Fruit fly (Drosophila melanogaster) whole organism, embryonic: ENCODE results near the gene Mdh1.
A peak's percentile ranks its signal among the peaks of the same experiment; 100 is the strongest.

Source experiments
- Adf1 ChIP-seq: fragments of 200-800 bp; sonication (Bioruptor generic); IDR thresholded peaks from 2 replicates; pipeline ENCODE4 v1.3.6; 2022; ENCODE audit warnings: missing biosample characterization, missing genetic modification characterization
- CG10209 ChIP-seq: fragments of 200-800 bp; sonication (Bioruptor generic); optimal IDR thresholded peaks from 3 replicates; lab custom pipeline; 2017; ENCODE audit warnings: missing biosample characterization, mild to moderate bottlenecking, missing genetic modification characterization, missing genetic modification reagents
- CG11695 ChIP-seq: fragments of 200-800 bp; sonication (Bioruptor generic); IDR thresholded peaks from 3 replicates; pipeline ENCODE4 v1.3.6; 2022; ENCODE audit warnings: missing biosample characterization, missing genetic modification characterization
- CG12942 ChIP-seq: fragments of 200-800 bp; sonication (Bioruptor generic); optimal IDR thresholded peaks from 3 replicates; lab custom pipeline; 2016; ENCODE audit warnings: missing biosample characterization, missing genetic modification characterization
- CG14710 ChIP-seq: fragments of 200-800 bp; sonication (Bioruptor generic); optimal IDR thresholded peaks from 3 replicates; lab custom pipeline; 2019; ENCODE audit warnings: missing biosample characterization, mild to moderate bottlenecking, missing genetic modification characterization, moderate library complexity
- CG15514 ChIP-seq: fragments of 200-800 bp; sonication (Bioruptor generic); optimal IDR thresholded peaks from 3 replicates; lab custom pipeline; 2017; ENCODE audit warnings: missing biosample characterization, missing genetic modification characterization, mild to moderate bottlenecking, moderate library complexity, missing genetic modification reagents
- CG1647 ChIP-seq: fragments of 200-800 bp; sonication (Bioruptor generic); optimal IDR thresholded peaks from 3 replicates; lab custom pipeline; 2016; ENCODE audit warnings: missing biosample characterization, missing genetic modification characterization
- CG17328 ChIP-seq: fragments of 200-800 bp; sonication (Bioruptor generic); IDR thresholded peaks from 2 replicates; pipeline ENCODE4 v1.3.6; 2022; ENCODE audit warnings: missing biosample characterization, missing genetic modification characterization
- CG18476 ChIP-seq: fragments of 200-800 bp; sonication (Bioruptor generic); optimal IDR thresholded peaks from 2 replicates; lab custom pipeline; 2016; ENCODE audit warnings: missing biosample characterization, mild to moderate bottlenecking, missing genetic modification characterization
- CG30403 ChIP-seq: fragments of 200-800 bp; sonication (Bioruptor generic); optimal IDR thresholded peaks from 3 replicates; lab custom pipeline; 2016; ENCODE audit warnings: missing biosample characterization, missing genetic modification characterization
- CG32772 ChIP-seq: fragments of 200-800 bp; sonication (Bioruptor generic); IDR thresholded peaks from 2 replicates; pipeline ENCODE4 v1.3.6; 2022; ENCODE audit warnings: missing biosample characterization, missing genetic modification characterization
- CG34422 ChIP-seq: fragments of 200-800 bp; sonication (Bioruptor generic); IDR thresholded peaks from 3 replicates; pipeline ENCODE4 v1.3.6; 2022; ENCODE audit warnings: missing biosample characterization, missing genetic modification characterization
- CG3726 ChIP-seq: fragments of 200-800 bp; sonication (Bioruptor generic); IDR thresholded peaks from 3 replicates; pipeline ENCODE4, ENCODE4 v1.3.6; 2022; ENCODE audit warnings: missing biosample characterization, missing genetic modification characterization
- CG4854 ChIP-seq: fragments of 200-800 bp; sonication (Bioruptor generic); optimal IDR thresholded peaks from 2 replicates; lab custom pipeline; 2016; ENCODE audit warnings: missing biosample characterization, missing genetic modification characterization, inconsistent platforms
- CG6254 ChIP-seq: fragments of 200-800 bp; sonication (Bioruptor generic); optimal IDR thresholded peaks from 3 replicates; lab custom pipeline; 2017; ENCODE audit warnings: mild to moderate bottlenecking, missing biosample characterization, missing genetic modification reagents, missing genetic modification characterization
- CG6654 ChIP-seq: fragments of 200-800 bp; sonication (Bioruptor generic); optimal IDR thresholded peaks from 2 replicates; lab custom pipeline; 2017; ENCODE audit warnings: missing biosample characterization, mild to moderate bottlenecking, missing genetic modification characterization
- CG6813 ChIP-seq: fragments of 200-800 bp; sonication (Bioruptor generic); optimal IDR thresholded peaks from 2 replicates; lab custom pipeline; 2017; ENCODE audit warnings: missing biosample characterization, missing genetic modification characterization, mild to moderate bottlenecking, moderate library complexity, missing genetic modification reagents
- CG7357 ChIP-seq: fragments of 200-800 bp; sonication (Bioruptor generic); IDR thresholded peaks from 3 replicates; pipeline ENCODE4 v1.3.6; 2022; ENCODE audit warnings: missing biosample characterization, missing genetic modification characterization
- CG7786 ChIP-seq: fragments of 200-800 bp; sonication (Bioruptor generic); optimal IDR thresholded peaks from 2 replicates; lab custom pipeline; 2016; ENCODE audit warnings: missing biosample characterization, missing genetic modification characterization
- CG8944 ChIP-seq: fragments of 200-800 bp; sonication (Bioruptor generic); optimal IDR thresholded peaks from 3 replicates; lab custom pipeline; 2016; ENCODE audit warnings: missing biosample characterization, missing genetic modification characterization
- CG9876 ChIP-seq: fragments of 200-800 bp; sonication (Bioruptor generic); optimal IDR thresholded peaks from 2 replicates; lab custom pipeline; 2016; ENCODE audit warnings: missing biosample characterization, missing genetic modification characterization
- D ChIP-seq, 2 experiments: fragments of 200-800 bp in 1 of 2; fragments of >200 bp in 1 of 2; sonication (Bioruptor generic) in 1 of 2; optimal IDR thresholded peaks; 2 replicates in 1 of 2; 3 replicates in 1 of 2; lab custom pipeline; 2017; ENCODE audit warnings: mild to moderate bottlenecking in 1 of 2, missing biosample characterization in 1 of 2, missing genetic modification characterization in 1 of 2, missing genetic modification reagents in 1 of 2
- D19B ChIP-seq: fragments of 200-800 bp; sonication (Bioruptor generic); optimal IDR thresholded peaks from 2 replicates; lab custom pipeline; 2017; ENCODE audit warnings: missing biosample characterization, mild to moderate bottlenecking, missing genetic modification characterization
- Dbx ChIP-seq: fragments of 200-800 bp; sonication (Bioruptor generic); IDR thresholded peaks from 3 replicates; pipeline ENCODE4 v1.3.6; 2022; ENCODE audit warnings: missing biosample characterization, missing genetic modification characterization
- Deaf1 ChIP-seq: fragments of 200-800 bp; optimal IDR thresholded peaks from 3 replicates; lab custom pipeline; 2019; ENCODE audit warnings: missing biosample characterization, mild to moderate bottlenecking, missing genetic modification characterization, moderate library complexity
- Hr39 ChIP-seq: fragments of >200 bp; optimal IDR thresholded peaks from 2 replicates; lab custom pipeline; 2017
- NC2β ChIP-seq: fragments of 200-800 bp; sonication (Bioruptor generic); optimal IDR thresholded peaks from 2 replicates; lab custom pipeline; 2016; ENCODE audit warnings: missing biosample characterization, missing genetic modification characterization
- NfI ChIP-seq: fragments of 200-800 bp; sonication (Bioruptor generic); optimal IDR thresholded peaks from 3 replicates; lab custom pipeline; 2018; ENCODE audit warnings: missing biosample characterization, mild to moderate bottlenecking, missing genetic modification characterization, moderate library complexity
- Ravus ChIP-seq: fragments of 200-800 bp; sonication (Bioruptor generic); IDR thresholded peaks from 2 replicates; pipeline ENCODE4 v1.3.6; 2022; ENCODE audit warnings: missing biosample characterization, missing genetic modification characterization
- Side ChIP-seq: fragments of 200-800 bp; sonication (Bioruptor generic); optimal IDR thresholded peaks from 2 replicates; lab custom pipeline; 2016; ENCODE audit warnings: missing biosample characterization, missing genetic modification characterization
- Ssrp ChIP-seq: fragments of 200-800 bp; sonication (Bioruptor generic); optimal IDR thresholded peaks from 2 replicates; lab custom pipeline; 2018; ENCODE audit warnings: missing biosample characterization, mild to moderate bottlenecking, missing genetic modification characterization, moderate library complexity
- TFAM ChIP-seq: fragments of 200-800 bp; sonication (Bioruptor generic); optimal IDR thresholded peaks from 2 replicates; lab custom pipeline; 2017; ENCODE audit warnings: missing biosample characterization, missing genetic modification characterization, inconsistent platforms
- ato ChIP-seq: fragments of 200-800 bp; sonication (Bioruptor generic); IDR thresholded peaks from 2 replicates; pipeline ENCODE4 v1.3.6; 2022; ENCODE audit warnings: missing biosample characterization, missing genetic modification characterization; ENCODE audit not compliant: partially characterized antibody
- crc ChIP-seq: fragments of 200-800 bp; sonication (Bioruptor generic); optimal IDR thresholded peaks from 2 replicates; lab custom pipeline; 2016; ENCODE audit warnings: missing biosample characterization, missing genetic modification characterization
- crol ChIP-seq: fragments of 200-800 bp; sonication (Bioruptor generic); IDR thresholded peaks from 2 replicates; pipeline ENCODE4 v1.3.6; 2022; ENCODE audit warnings: missing biosample characterization, missing genetic modification characterization
- dan ChIP-seq: fragments of 200-800 bp; sonication (Bioruptor generic); IDR thresholded peaks from 2 replicates; pipeline ENCODE4 v1.3.6; 2022; ENCODE audit warnings: missing biosample characterization, missing genetic modification characterization
- dmrt99B ChIP-seq: fragments of 200-800 bp; sonication (Bioruptor generic); optimal IDR thresholded peaks from 2 replicates; lab custom pipeline; 2018; ENCODE audit warnings: missing biosample characterization, mild to moderate bottlenecking, missing genetic modification characterization, moderate library complexity
- esg ChIP-seq: fragments of 200-800 bp; sonication (Bioruptor generic); conservative IDR thresholded peaks from 2 replicates; pipeline ENCODE4 v1.3.6; 2022; ENCODE audit warnings: missing biosample characterization, missing genetic modification characterization
- ewg ChIP-seq: fragments of 200-800 bp; sonication (Bioruptor generic); optimal IDR thresholded peaks from 3 replicates; lab custom pipeline; 2017; ENCODE audit warnings: mild to moderate bottlenecking, missing biosample characterization, missing genetic modification reagents, missing genetic modification characterization
- gfzf ChIP-seq: fragments of 200-800 bp; sonication (Bioruptor generic); optimal IDR thresholded peaks from 2 replicates; lab custom pipeline; 2016; ENCODE audit warnings: missing biosample characterization, mild to moderate bottlenecking, missing genetic modification characterization, moderate library complexity
- klu ChIP-seq: fragments of 200-800 bp; sonication (Bioruptor generic); IDR thresholded peaks from 2 replicates; pipeline ENCODE4 v1.3.6; 2022; ENCODE audit warnings: missing biosample characterization, missing genetic modification characterization
- kni ChIP-seq: fragments of 200-800 bp; sonication (Bioruptor generic); optimal IDR thresholded peaks from 3 replicates; lab custom pipeline; 2017; ENCODE audit warnings: mild to moderate bottlenecking, missing biosample characterization, missing genetic modification reagents, missing genetic modification characterization
- peb ChIP-seq: fragments of 200-800 bp; sonication (Bioruptor generic); IDR thresholded peaks from 2 replicates; pipeline ENCODE4 v1.3.6; 2022; ENCODE audit warnings: missing biosample characterization, missing genetic modification characterization
- pzg ChIP-seq: fragments of 200-800 bp; sonication (Bioruptor generic); optimal IDR thresholded peaks from 3 replicates; lab custom pipeline; 2018; ENCODE audit warnings: missing biosample characterization, mild to moderate bottlenecking, missing genetic modification characterization, moderate library complexity
- slbo ChIP-seq: fragments of 200-800 bp; sonication (Bioruptor generic); IDR thresholded peaks from 2 replicates; pipeline ENCODE4 v1.3.6; 2022; ENCODE audit warnings: missing biosample characterization, missing genetic modification characterization
- sqz ChIP-seq: fragments of 200-800 bp; sonication (Bioruptor generic); optimal IDR thresholded peaks from 3 replicates; lab custom pipeline; 2018; ENCODE audit warnings: missing biosample characterization, mild to moderate bottlenecking, missing genetic modification characterization
- toy ChIP-seq: fragments of 200-800 bp; sonication (Bioruptor generic); IDR thresholded peaks from 2 replicates; pipeline ENCODE4 v1.3.6; 2022; ENCODE audit warnings: missing biosample characterization, missing genetic modification characterization
- usp ChIP-seq: fragments of >200 bp; optimal IDR thresholded peaks from 2 replicates; lab custom pipeline; 2017; ENCODE audit warnings: missing biosample characterization, missing genetic modification characterization
- vvl ChIP-seq: fragments of 200-800 bp; sonication (Bioruptor generic); IDR thresholded peaks from 2 replicates; pipeline ENCODE4 v1.3.6; 2022; ENCODE audit warnings: missing biosample characterization, missing genetic modification characterization
- wor ChIP-seq: fragments of 200-800 bp; sonication (Bioruptor generic); IDR thresholded peaks from 2 replicates; pipeline ENCODE4 v1.3.6; 2022; ENCODE audit warnings: missing biosample characterization, missing genetic modification characterization
- zfh1 ChIP-seq: fragments of 200-800 bp; sonication (Bioruptor generic); IDR thresholded peaks from 3 replicates; pipeline ENCODE4 v1.3.6; 2022; ENCODE audit warnings: missing biosample characterization, missing genetic modification characterization

Gene Mdh1

dm6 chr2L:10408122-10408576, 12.0 kb upstream of the Mdh1 start, which contains the start of the genes Ip259 and RpS27A (continued):
- TF ChIP-seq Adf1 (GFP tag; lab: Robert Waterston, UW) (peak; percentile 37), sqz (GFP tag; lab: Kevin White, UChicago) (no peak), Ravus (GFP tag; lab: Robert Waterston, UW) (no peak), CG12942 (GFP tag; lab: Kevin White, UChicago) (peak; percentile 58), CG30403 (GFP tag; lab: Kevin White, UChicago) (peak; percentile 56), CG18476 (GFP tag; lab: Kevin White, UChicago) (peak; percentile 42), CG8944 (GFP tag; lab: Kevin White, UChicago) (no peak), crol (GFP tag; lab: Robert Waterston, UW) (no peak), kni (GFP tag; lab: Kevin White, UChicago) (no peak), Hr39 (lab: Kevin White, UChicago) (no peak), dan (GFP tag; lab: Robert Waterston, UW) (no peak), usp (GFP tag; lab: Kevin White, UChicago) (no peak), CG6813 (GFP tag; lab: Kevin White, UChicago) (peak; percentile 83), dmrt99B (tag; lab: Kevin White, UChicago) (no peak), Side (peak; percentile 75), ewg (peak; percentile 64), CG32772 (GFP tag; lab: Robert Waterston, UW) (no peak; the same call in 1 of the 2 replicates), CG9876 (peak; percentile 84), pzg (GFP tag; lab: Kevin White, UChicago) (peak; percentile 73), zfh1 (GFP tag; lab: Robert Waterston, UW) (peak; percentile 90), ato (no peak), CG3726 (GFP tag; lab: Robert Waterston, UW) (no peak), Ssrp (tag; lab: Kevin White, UChicago) (peak; percentile 52), CG15514 (peak; percentile 92), CG4854 (GFP tag; lab: Kevin White, UChicago) (peak; percentile 57), klu (GFP tag; lab: Robert Waterston, UW) (no peak), CG17328 (GFP tag; lab: Robert Waterston, UW) (peak; percentile 87), CG6254 (GFP tag; lab: Kevin White, UChicago) (peak; percentile 18), toy (GFP tag; lab: Robert Waterston, UW) (no peak), NfI (peak; percentile 93), gfzf (GFP tag; lab: Kevin White, UChicago) (peak; percentile 2), vvl (GFP tag; lab: Robert Waterston, UW) (peak; percentile 87), Dbx (GFP tag; lab: Robert Waterston, UW) (peak; percentile 88), CG1647 (peak; percentile 64), wor (GFP tag; lab: Robert Waterston, UW) (no peak), CG11695 (GFP tag; lab: Robert Waterston, UW) (peak; percentile 57; the same call in 2 of the 3 replicates), CG10209 (peak; percentile 80), D19B (GFP tag; lab: Kevin White, UChicago) (peak; percentile 56), D (optimal IDR thresholded peaks at IDR 0.05; lab: Kevin White, UChicago) (no peak), D (GFP tag; optimal IDR thresholded peaks at IDR 0.05; lab: Kevin White, UChicago) (peak; percentile 62), slbo (GFP tag; lab: Robert Waterston, UW) (peak; percentile 72), CG6654 (GFP tag; lab: Kevin White, UChicago) (peak; percentile 22), CG7357 (GFP tag; lab: Robert Waterston, UW) (peak; percentile 61; the same call in 1 of the 3 replicates), esg (GFP tag; lab: Robert Waterston, UW) (peak; percentile 31; the same call in 1 of the 2 replicates), CG14710 (tag; lab: Kevin White, UChicago) (peak; percentile 73), Deaf1 (tag; lab: Kevin White, UChicago) (no peak), crc (GFP tag; lab: Kevin White, UChicago) (peak; percentile 56), CG34422 (peak; percentile 83; the same call in 2 of the 3 replicates), TFAM (GFP tag; lab: Kevin White, UChicago) (no peak), NC2β (peak; percentile 96), CG7786 (GFP tag; lab: Kevin White, UChicago) (peak; percentile 60), peb (no peak; the same call in 1 of the 2 replicates)
